Worm (Caenorhabditis elegans) whole organism, young adult: ENCODE data around the gene cee-1.

Experiments used
- B0035.1 ChIP-seq: sonication (generic microtip); optimal IDR thresholded peaks from 2 replicates; lab custom pipeline; 2016; ENCODE audit warnings: missing genetic modification characterization, mild to moderate bottlenecking, missing compliant biosample characterization, missing genotype, missing genetic modification reagents
- D2030.7 ChIP-seq: fragments of 200-800 bp; sonication (Bioruptor generic); IDR thresholded peaks from 2 replicates; pipeline ENCODE4 v1.3.6; 2022; ENCODE audit warnings: missing genetic modification reagents, missing genetic modification characterization, missing compliant biosample characterization
- F10E7.11 ChIP-seq: sonication (generic microtip); optimal IDR thresholded peaks from 2 replicates; lab custom pipeline; 2017; ENCODE audit warnings: mild to moderate bottlenecking, missing genetic modification characterization, moderate library complexity, missing compliant biosample characterization
- F22D6.2 ChIP-seq: sonication (generic microtip); optimal IDR thresholded peaks from 2 replicates; lab custom pipeline; 2016; ENCODE audit warnings: mild to moderate bottlenecking, missing genetic modification characterization, missing compliant biosample characterization
- F33H1.4 ChIP-seq: fragments of 200-800 bp; sonication (Bioruptor generic); IDR thresholded peaks from 2 replicates; pipeline ENCODE4 v1.3.6; 2022; ENCODE audit warnings: missing genetic modification reagents, missing genetic modification characterization, missing compliant biosample characterization
- F39B2.1 ChIP-seq: fragments of 200-800 bp; sonication (Bioruptor generic); IDR thresholded peaks from 2 replicates; pipeline ENCODE4 v1.3.6; 2022; ENCODE audit warnings: missing genetic modification reagents, missing genetic modification characterization, missing compliant biosample characterization
- K11D2.4 ChIP-seq: fragments of 200-800 bp; sonication (Bioruptor generic); IDR thresholded peaks from 2 replicates; pipeline ENCODE4 v1.3.6; 2022; ENCODE audit warnings: missing genetic modification reagents, missing genetic modification characterization, missing compliant biosample characterization
- K12H6.12 ChIP-seq: fragments of 200-800 bp; sonication (Bioruptor generic); optimal IDR thresholded peaks from 2 replicates; lab custom pipeline; 2018; ENCODE audit warnings: mild to moderate bottlenecking, missing genetic modification characterization, missing compliant biosample characterization
- T26A5.8 ChIP-seq: sonication (generic microtip); optimal IDR thresholded peaks from 2 replicates; lab custom pipeline; 2016; ENCODE audit warnings: missing genetic modification characterization, missing compliant biosample characterization
- Y56A3A.18 ChIP-seq: fragments of 200-800 bp; sonication (Bioruptor generic); IDR thresholded peaks from 2 replicates; pipeline ENCODE4 v1.3.6; 2022; ENCODE audit warnings: missing genetic modification reagents, missing genetic modification characterization, missing compliant biosample characterization
- Y67H2A.10 ChIP-seq: fragments of 200-800 bp; sonication (Bioruptor generic); conservative IDR thresholded peaks from 2 replicates; pipeline ENCODE4 v1.3.6; 2022; ENCODE audit warnings: missing genetic modification reagents, missing genetic modification characterization, missing compliant biosample characterization
- bed-2 ChIP-seq: fragments of 200-800 bp; sonication (Bioruptor generic); IDR thresholded peaks from 2 replicates; pipeline ENCODE4 v1.3.6; 2022; ENCODE audit warnings: missing genetic modification reagents, missing genetic modification characterization, missing compliant biosample characterization
- cebp-2 ChIP-seq: fragments of 200-800 bp; sonication (Bioruptor generic); IDR thresholded peaks from 2 replicates; pipeline ENCODE4 v1.3.6; 2022; ENCODE audit warnings: missing genetic modification characterization, missing compliant biosample characterization
- ceh-27 ChIP-seq: fragments of 200-800 bp; sonication (Bioruptor generic); optimal IDR thresholded peaks from 2 replicates; lab custom pipeline; 2018; ENCODE audit warnings: mild to moderate bottlenecking, missing genetic modification characterization, moderate library complexity, missing compliant biosample characterization
- ceh-79 ChIP-seq: sonication (generic microtip); optimal IDR thresholded peaks from 2 replicates; lab custom pipeline; 2017; ENCODE audit warnings: mild to moderate bottlenecking, missing genetic modification characterization, missing compliant biosample characterization
- ceh-91 ChIP-seq: fragments of 200-800 bp; sonication (Bioruptor generic); IDR thresholded peaks from 2 replicates; pipeline ENCODE4 v1.3.6; 2022; ENCODE audit warnings: missing genetic modification reagents, missing genetic modification characterization, missing compliant biosample characterization
- chd-7 ChIP-seq: sonication (generic microtip); optimal IDR thresholded peaks from 2 replicates; lab custom pipeline; 2016; ENCODE audit warnings: mild to moderate bottlenecking, missing genetic modification characterization, moderate library complexity, missing compliant biosample characterization
- die-1 ChIP-seq: sonication (generic microtip); optimal IDR thresholded peaks from 2 replicates; lab custom pipeline; 2016; ENCODE audit warnings: missing genotype, mild to moderate bottlenecking, missing genetic modification characterization, missing compliant biosample characterization
- egl-18 ChIP-seq: fragments of 200-800 bp; sonication (Bioruptor generic); IDR thresholded peaks from 2 replicates; pipeline ENCODE4 v1.3.6; 2022; ENCODE audit warnings: missing genetic modification reagents, missing genetic modification characterization, missing compliant biosample characterization
- egrh-3 ChIP-seq: fragments of 200-800 bp; sonication (Bioruptor generic); IDR thresholded peaks from 2 replicates; pipeline ENCODE4 v1.3.6; 2022; ENCODE audit warnings: missing genetic modification reagents, missing genetic modification characterization, missing compliant biosample characterization
- gei-17 ChIP-seq: fragments of 200-800 bp; sonication (Bioruptor generic); optimal IDR thresholded peaks from 2 replicates; lab custom pipeline; 2018; ENCODE audit warnings: mild to moderate bottlenecking, missing genetic modification characterization, missing compliant biosample characterization
- hlh-12 ChIP-seq: sonication (generic microtip); optimal IDR thresholded peaks from 2 replicates; lab custom pipeline; 2016; ENCODE audit warnings: missing genetic modification characterization, missing compliant biosample characterization
- hlh-26 ChIP-seq: fragments of 200-800 bp; sonication (Bioruptor generic); conservative IDR thresholded peaks from 2 replicates; pipeline ENCODE4 v1.3.6; 2022; ENCODE audit warnings: missing genetic modification reagents, missing genetic modification characterization, missing compliant biosample characterization
- hmg-1.2 ChIP-seq: fragments of 200-800 bp; sonication (Bioruptor generic); IDR thresholded peaks from 2 replicates; pipeline ENCODE4 v1.3.6; 2022; ENCODE audit warnings: missing genetic modification reagents, missing genetic modification characterization, missing compliant biosample characterization
- let-607 ChIP-seq, 2 experiments: fragments of 200-800 bp in 1 of 2; sonication (Bioruptor generic) in 1 of 2; sonication (generic microtip) in 1 of 2; optimal IDR thresholded peaks; 2 replicates each; lab custom pipeline; 2016 to 2018; ENCODE audit warnings: mild to moderate bottlenecking in 2 of 2, missing compliant biosample characterization in 2 of 2, missing genetic modification characterization in 2 of 2, moderate library complexity in 2 of 2, missing genotype in 1 of 2
- lin-35 ChIP-seq, 3 experiments: fragments of 150-350 bp in 2 of 3; sonication (generic microtip) in 1 of 3; optimal IDR thresholded peaks; 2 replicates each; lab custom pipeline; 2014 to 2018; ENCODE audit warnings: missing biosample characterization in 3 of 3, missing genetic modification characterization in 3 of 3, missing genetic modification reagents in 3 of 3
- lsl-1 ChIP-seq: fragments of 200-800 bp; sonication (Bioruptor generic); optimal IDR thresholded peaks from 2 replicates; lab custom pipeline; 2018; ENCODE audit warnings: mild to moderate bottlenecking, missing genetic modification characterization, moderate library complexity, missing compliant biosample characterization
- lsy-27 ChIP-seq: sonication (generic microtip); optimal IDR thresholded peaks from 2 replicates; lab custom pipeline; 2017; ENCODE audit warnings: missing genetic modification characterization, mild to moderate bottlenecking, missing compliant biosample characterization, antibody characterized with exemption, missing genotype, borderline replicate concordance; ENCODE audit not compliant: insufficient read depth
- madf-8 ChIP-seq: fragments of 200-800 bp; sonication (Bioruptor generic); conservative IDR thresholded peaks from 2 replicates; pipeline ENCODE4 v1.3.6; 2022; ENCODE audit warnings: missing genetic modification reagents, missing genetic modification characterization, missing compliant biosample characterization
- mcd-1 ChIP-seq: fragments of 200-800 bp; sonication (Bioruptor generic); IDR thresholded peaks from 2 replicates; pipeline ENCODE4 v1.3.6; 2022; ENCODE audit warnings: missing genetic modification reagents, missing genetic modification characterization, missing compliant biosample characterization
- mes-4 ChIP-seq: sonication (generic microtip); optimal IDR thresholded peaks from 2 replicates; lab custom pipeline; 2016; ENCODE audit warnings: missing genotype, missing genetic modification characterization, missing compliant biosample characterization
- nfya-1 ChIP-seq: sonication (generic microtip); optimal IDR thresholded peaks from 2 replicates; lab custom pipeline; 2017; ENCODE audit warnings: antibody characterized with exemption, missing compliant biosample characterization, missing genetic modification characterization, borderline replicate concordance; ENCODE audit not compliant: insufficient read depth
- nfyb-1 ChIP-seq: fragments of 200-800 bp; sonication (Bioruptor generic); IDR thresholded peaks from 2 replicates; pipeline ENCODE4 v1.3.6; 2022; ENCODE audit warnings: missing genetic modification reagents, missing genetic modification characterization, missing compliant biosample characterization
- nhr-120 ChIP-seq: fragments of 200-800 bp; sonication (Bioruptor generic); IDR thresholded peaks from 2 replicates; pipeline ENCODE4 v1.3.6; 2022; ENCODE audit warnings: missing genetic modification characterization, missing compliant biosample characterization
- somi-1 ChIP-seq: fragments of 200-800 bp; sonication (Bioruptor generic); optimal IDR thresholded peaks from 2 replicates; lab custom pipeline; 2018; ENCODE audit warnings: mild to moderate bottlenecking, missing genetic modification characterization, missing compliant biosample characterization
- sptf-2 ChIP-seq: fragments of 200-800 bp; sonication (Bioruptor generic); optimal IDR thresholded peaks from 2 replicates; lab custom pipeline; 2018; ENCODE audit warnings: mild to moderate bottlenecking, missing genetic modification characterization, missing compliant biosample characterization
- tbp1 ChIP-seq: fragments of 200-800 bp; sonication (Bioruptor generic); optimal IDR thresholded peaks from 2 replicates; lab custom pipeline; 2018; ENCODE audit warnings: mild to moderate bottlenecking, missing genetic modification characterization, missing compliant biosample characterization
- tlf-1 ChIP-seq: fragments of 200-800 bp; sonication (Bioruptor generic); optimal IDR thresholded peaks from 2 replicates; lab custom pipeline; 2018; ENCODE audit warnings: mild to moderate bottlenecking, missing genetic modification characterization, missing compliant biosample characterization
- unc-130 ChIP-seq: sonication (generic microtip); optimal IDR thresholded peaks from 2 replicates; lab custom pipeline; 2016; ENCODE audit warnings: missing genetic modification reagents, missing genetic modification characterization, missing compliant biosample characterization
- zim-3 ChIP-seq: sonication (generic microtip); optimal IDR thresholded peaks from 2 replicates; lab custom pipeline; 2017; ENCODE audit warnings: mild to moderate bottlenecking, missing genetic modification characterization, moderate library complexity, missing compliant biosample characterization
- ztf-25 ChIP-seq: fragments of 200-800 bp; sonication (Bioruptor generic); IDR thresholded peaks from 2 replicates; pipeline ENCODE4 v1.3.6; 2022; ENCODE audit warnings: missing genetic modification reagents, missing genetic modification characterization, missing compliant biosample characterization

The cee-1 gene

ce11 chrIII:4890997-4891396, 21.5 kb upstream of the cee-1 start, which contains the start of gene F26F4.5 (continued):
- no peak for TF ChIP-seq hlh-12 (tag; lab: Kevin White, UChicago)

DNA sequence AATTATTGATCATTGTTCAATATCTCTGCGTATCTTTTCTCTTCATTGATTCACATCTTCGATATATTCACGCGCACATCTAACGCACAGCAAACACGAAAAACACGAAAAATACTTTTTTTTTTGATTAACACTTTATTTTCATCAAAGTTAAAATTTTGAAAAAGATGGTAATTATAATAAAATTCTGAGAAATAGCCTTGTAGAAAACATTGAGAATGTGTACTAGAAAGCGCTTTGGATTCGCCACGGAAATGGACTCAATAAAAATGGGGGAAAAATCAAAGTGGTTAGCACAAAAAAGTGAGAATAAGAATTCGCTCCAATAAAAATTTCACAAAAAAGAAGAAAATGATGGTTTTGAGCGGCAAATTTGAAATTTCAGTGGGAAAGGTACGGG, 19.0 kb upstream of the cee-1 start, which contains the start of gene F26F4.6:
Gene F26F4.6 (minus strand): TSS at position 101 of the 400 bp plus-strand sequence.
- TF ChIP-seq F39B2.1 (no peak), K11D2.4 (no peak)

- TF ChIP-seq ceh-27 (no peak), egrh-3 (GFP tag; lab: Robert Waterston, UW) (no peak), B0035.1 (no peak), nhr-120 (no peak), mes-4 (tag; lab: Kevin White, UChicago) (no peak), F33H1.4 (GFP tag; lab: Robert Waterston, UW) (no peak), F22D6.2 (tag; lab: Kevin White, UChicago) (no peak), bed-2 (no peak), egl-18 (GFP tag; lab: Robert Waterston, UW) (no peak)
These were observed 17.2 kb upstream of the cee-1 start for ce11 chrIII:4895313-4895712.

- TF ChIP-seq somi-1 = no peak
- TF ChIP-seq egl-18 (GFP tag; lab: Robert Waterston, UW) = no peak
- TF ChIP-seq tlf-1 (GFP tag; lab: Kevin White, UChicago) = no peak
- TF ChIP-seq ztf-25 (GFP tag; lab: Robert Waterston, UW) = no peak
- no peak for TF ChIP-seq Y67H2A.10 (GFP tag; lab: Robert Waterston, UW)
- TF ChIP-seq Y56A3A.18 (GFP tag; lab: Robert Waterston, UW) = no peak
These were observed 13.4 kb upstream of the cee-1 start, which contains the start of gene nhl-2 for ce11 chrIII:4899035-4899578. nhl-2 (minus strand) TSS chrIII:4899085.

ce11 chrIII:4899728-4900127, 12.8 kb upstream of the cee-1 start:
- TF ChIP-seq nfya-1 (no peak), T26A5.8 (tag; lab: Kevin White, UChicago) (no peak), D2030.7 (peak; percentile 41), madf-8 (GFP tag; lab: Robert Waterston, UW) (peak; percentile 47), mcd-1 (GFP tag; lab: Robert Waterston, UW) (peak; percentile 97), tbp1 (GFP tag; lab: Kevin White, UChicago) (peak; percentile 77), let-607 (tag; optimal IDR thresholded peaks at IDR 0.05; lab: Kevin White, UChicago) (peak; percentile 94 to 95), ztf-25 (GFP tag; lab: Robert Waterston, UW) (0 out of 2 replicates have a peak, but pooled peaks have one; percentile 70), K12H6.12 (tag; lab: Kevin White, UChicago) (peak; percentile 100), zim-3 (tag; lab: Kevin White, UChicago) (peak; percentile 64), cebp-2 (GFP tag; lab: Robert Waterston, UW) (no peak), sptf-2 (GFP tag; lab: Kevin White, UChicago) (peak; percentile 58), chd-7 (tag; lab: Kevin White, UChicago) (peak; percentile 100), die-1 (tag; lab: Kevin White, UChicago) (peak; percentile 91), gei-17 (GFP tag; lab: Kevin White, UChicago) (peak; percentile 92), hmg-1.2 (peak; percentile 95), F10E7.11 (tag; lab: Kevin White, UChicago) (peak; percentile 80), ceh-91 (GFP tag; lab: Robert Waterston, UW) (peak; percentile 64), lsl-1 (GFP tag; lab: Kevin White, UChicago) (peak; percentile 49), hlh-26 (GFP tag; lab: Robert Waterston, UW) (no peak), hlh-12 (tag; lab: Kevin White, UChicago) (no peak), lsy-27 (tag; lab: Kevin White, UChicago) (no peak), ceh-79 (tag; lab: Kevin White, UChicago) (peak; percentile 93), nfyb-1 (GFP tag; lab: Robert Waterston, UW) (peak; percentile 99), somi-1 (peak; percentile 100), lin-35 (GFP tag; optimal IDR thresholded peaks at IDR 0.05; lab: Kevin White, UChicago) (peak in 2 of 3 experiments; percentile 68 to 96), tlf-1 (GFP tag; lab: Kevin White, UChicago) (peak; percentile 98), unc-130 (GFP tag; lab: Kevin White, UChicago) (peak; percentile 9)
